Fruit fly (Drosophila melanogaster) whole organism, embryonic: ENCODE results near the gene Ca-Ma2d.

Experiments used
- CG10209 ChIP-seq: fragments of 200-800 bp; sonication (Bioruptor generic); optimal IDR thresholded peaks from 3 replicates; lab custom pipeline; 2017; ENCODE audit warnings: missing biosample characterization, mild to moderate bottlenecking, missing genetic modification characterization, missing genetic modification reagents
- CG10462 ChIP-seq: fragments of 200-800 bp; sonication (Bioruptor generic); optimal IDR thresholded peaks from 2 replicates; lab custom pipeline; 2016; ENCODE audit warnings: missing biosample characterization, missing genetic modification characterization
- CG10565 ChIP-seq: fragments of 200-800 bp; sonication (Bioruptor generic); optimal IDR thresholded peaks from 3 replicates; lab custom pipeline; 2016; ENCODE audit warnings: missing biosample characterization, mild to moderate bottlenecking, missing genetic modification characterization
- CG12104 ChIP-seq: fragments of 200-800 bp; sonication (Bioruptor generic); optimal IDR thresholded peaks from 3 replicates; lab custom pipeline; 2016; ENCODE audit warnings: missing biosample characterization, missing genetic modification characterization
- CG12769 ChIP-seq: fragments of 200-800 bp; sonication (Bioruptor generic); optimal IDR thresholded peaks from 2 replicates; lab custom pipeline; 2019; ENCODE audit warnings: missing biosample characterization, mild to moderate bottlenecking, missing genetic modification characterization, moderate library complexity
- CG13123 ChIP-seq: fragments of 200-800 bp; sonication (Bioruptor generic); optimal IDR thresholded peaks from 2 replicates; lab custom pipeline; 2016; ENCODE audit warnings: missing biosample characterization, missing genetic modification characterization
- CG15696 ChIP-seq: fragments of 200-800 bp; sonication (Bioruptor generic); optimal IDR thresholded peaks from 2 replicates; lab custom pipeline; 2019; ENCODE audit warnings: missing biosample characterization, mild to moderate bottlenecking, missing genetic modification characterization, moderate library complexity
- CG2199 ChIP-seq: fragments of 200-800 bp; sonication (Bioruptor generic); IDR thresholded peaks from 3 replicates; pipeline ENCODE4 v1.3.6; 2022; ENCODE audit warnings: missing biosample characterization, missing genetic modification characterization
- CG30020 ChIP-seq: fragments of 200-800 bp; optimal IDR thresholded peaks from 2 replicates; lab custom pipeline; 2019; ENCODE audit warnings: missing biosample characterization, mild to moderate bottlenecking, missing genetic modification characterization, moderate library complexity
- CG31224 ChIP-seq: fragments of 200-800 bp; sonication (Bioruptor generic); IDR thresholded peaks from 2 replicates; pipeline ENCODE4 v1.3.6; 2022; ENCODE audit warnings: missing biosample characterization, missing genetic modification characterization
- CG33557 ChIP-seq: fragments of 200-800 bp; sonication (Bioruptor generic); optimal IDR thresholded peaks from 2 replicates; lab custom pipeline; 2019; ENCODE audit warnings: missing biosample characterization, mild to moderate bottlenecking, missing genetic modification characterization, moderate library complexity
- CG3407 ChIP-seq: fragments of 200-800 bp; sonication (Bioruptor generic); optimal IDR thresholded peaks from 2 replicates; lab custom pipeline; 2018; ENCODE audit warnings: missing biosample characterization, mild to moderate bottlenecking, missing genetic modification characterization
- CG3995 ChIP-seq: fragments of 200-800 bp; sonication (Bioruptor generic); optimal IDR thresholded peaks from 3 replicates; lab custom pipeline; 2016; ENCODE audit warnings: missing biosample characterization, missing genetic modification characterization
- CG4360 ChIP-seq: fragments of 200-800 bp; sonication (Bioruptor generic); IDR thresholded peaks from 2 replicates; pipeline ENCODE4 v1.3.6; 2022; ENCODE audit warnings: missing biosample characterization, missing genetic modification characterization
- CG6683 ChIP-seq: fragments of 200-800 bp; sonication (Bioruptor generic); optimal IDR thresholded peaks from 2 replicates; lab custom pipeline; 2017; ENCODE audit warnings: missing biosample characterization, mild to moderate bottlenecking, missing genetic modification characterization, missing genetic modification reagents
- CG6689 ChIP-seq: fragments of 200-800 bp; sonication (Bioruptor generic); IDR thresholded peaks from 2 replicates; pipeline ENCODE4 v1.3.6; 2022; ENCODE audit warnings: missing biosample characterization, missing genetic modification characterization
- CG7786 ChIP-seq: fragments of 200-800 bp; sonication (Bioruptor generic); optimal IDR thresholded peaks from 2 replicates; lab custom pipeline; 2016; ENCODE audit warnings: missing biosample characterization, missing genetic modification characterization
- CG8478 ChIP-seq: fragments of >200 bp; optimal IDR thresholded peaks from 2 replicates; lab custom pipeline; 2018
- CG9727 ChIP-seq: fragments of 200-800 bp; sonication (Bioruptor generic); optimal IDR thresholded peaks from 3 replicates; lab custom pipeline; 2017; ENCODE audit warnings: missing biosample characterization, mild to moderate bottlenecking, missing genetic modification characterization
- D ChIP-seq, 2 experiments: fragments of 200-800 bp in 1 of 2; fragments of >200 bp in 1 of 2; sonication (Bioruptor generic) in 1 of 2; optimal IDR thresholded peaks; 2 replicates in 1 of 2; 3 replicates in 1 of 2; lab custom pipeline; 2017; ENCODE audit warnings: mild to moderate bottlenecking in 1 of 2, missing biosample characterization in 1 of 2, missing genetic modification characterization in 1 of 2, missing genetic modification reagents in 1 of 2
- Doc3 ChIP-seq: fragments of 200-800 bp; sonication (Bioruptor generic); IDR thresholded peaks from 3 replicates; pipeline ENCODE4 v1.3.6; 2022; ENCODE audit warnings: missing biosample characterization, missing genetic modification characterization; ENCODE audit not compliant: partially characterized antibody
- Fer3 ChIP-seq: fragments of 200-800 bp; sonication (Bioruptor generic); optimal IDR thresholded peaks from 2 replicates; lab custom pipeline; 2018; ENCODE audit warnings: missing biosample characterization, mild to moderate bottlenecking, missing genetic modification characterization, moderate library complexity
- Hr3 ChIP-seq: fragments of 200-800 bp; sonication (Bioruptor generic); optimal IDR thresholded peaks from 3 replicates; lab custom pipeline; 2016; ENCODE audit warnings: missing biosample characterization, missing genetic modification characterization
- Hsf ChIP-seq: fragments of 200-800 bp; sonication (Bioruptor generic); optimal IDR thresholded peaks from 3 replicates; lab custom pipeline; 2016; ENCODE audit warnings: missing biosample characterization, missing genetic modification characterization
- Jarid2 ChIP-seq: fragments of 200-800 bp; sonication (Bioruptor generic); optimal IDR thresholded peaks from 3 replicates; lab custom pipeline; 2017; ENCODE audit warnings: mild to moderate bottlenecking, missing biosample characterization, missing genetic modification reagents, missing genetic modification characterization
- Mes4 ChIP-seq: fragments of 200-800 bp; sonication (Bioruptor generic); optimal IDR thresholded peaks from 2 replicates; lab custom pipeline; 2016; ENCODE audit warnings: missing biosample characterization, missing genetic modification characterization
- NC2α ChIP-seq: fragments of 200-800 bp; sonication (Bioruptor generic); optimal IDR thresholded peaks from 2 replicates; lab custom pipeline; 2016; ENCODE audit warnings: missing biosample characterization, missing genetic modification characterization
- NC2β ChIP-seq: fragments of 200-800 bp; sonication (Bioruptor generic); optimal IDR thresholded peaks from 2 replicates; lab custom pipeline; 2016; ENCODE audit warnings: missing biosample characterization, missing genetic modification characterization
- Oaz ChIP-seq: fragments of 200-800 bp; sonication (Bioruptor generic); IDR thresholded peaks from 2 replicates; pipeline ENCODE4 v1.3.6; 2022; ENCODE audit warnings: missing biosample characterization, missing genetic modification characterization
- crc ChIP-seq: fragments of 200-800 bp; sonication (Bioruptor generic); optimal IDR thresholded peaks from 2 replicates; lab custom pipeline; 2016; ENCODE audit warnings: missing biosample characterization, missing genetic modification characterization
- dimm ChIP-seq: fragments of 200-800 bp; sonication (Bioruptor generic); IDR thresholded peaks from 2 replicates; pipeline ENCODE4 v1.3.6; 2022; ENCODE audit warnings: missing biosample characterization, missing genetic modification characterization
- disco-r ChIP-seq: fragments of 200-800 bp; sonication (Bioruptor generic); optimal IDR thresholded peaks from 2 replicates; lab custom pipeline; 2016; ENCODE audit warnings: missing biosample characterization, missing genetic modification characterization
- dmrt11E ChIP-seq: fragments of 200-800 bp; sonication (Bioruptor generic); optimal IDR thresholded peaks from 3 replicates; lab custom pipeline; 2018; ENCODE audit warnings: missing biosample characterization, mild to moderate bottlenecking, missing genetic modification characterization, moderate library complexity
- fu2 ChIP-seq: fragments of 200-800 bp; sonication (Bioruptor generic); optimal IDR thresholded peaks from 2 replicates; lab custom pipeline; 2016; ENCODE audit warnings: missing biosample characterization, missing genetic modification characterization
- grn ChIP-seq: fragments of 200-800 bp; sonication (Bioruptor generic); optimal IDR thresholded peaks from 3 replicates; lab custom pipeline; 2017; ENCODE audit warnings: missing biosample characterization, missing genetic modification characterization
- hkb ChIP-seq, 2 experiments: fragments of 200-800 bp in 1 of 2; fragments of >200 bp in 1 of 2; sonication (Bioruptor generic) in 1 of 2; IDR thresholded peaks in 1 of 2; optimal IDR thresholded peaks in 1 of 2; 2 replicates each; pipeline versions ENCODE4 v1.3.6 to Lab custom; 2017 to 2022; ENCODE audit warnings: missing biosample characterization in 1 of 2, missing genetic modification characterization in 1 of 2
- kay ChIP-seq: fragments of 200-800 bp; sonication (Bioruptor generic); optimal IDR thresholded peaks from 2 replicates; lab custom pipeline; 2016; ENCODE audit warnings: missing biosample characterization, missing genetic modification characterization
- lbe ChIP-seq: fragments of 200-800 bp; sonication (Bioruptor generic); optimal IDR thresholded peaks from 2 replicates; lab custom pipeline; 2016; ENCODE audit warnings: missing biosample characterization, mild to moderate bottlenecking, missing genetic modification characterization
- lola ChIP-seq, 3 experiments: fragments of >200 bp in 2 of 3; fragments of 200-800 bp in 1 of 3; sonication (Bioruptor generic) in 1 of 3; optimal IDR thresholded peaks; 2 replicates each; lab custom pipeline; 2017 to 2019; ENCODE audit warnings: missing biosample characterization in 3 of 3, missing genetic modification characterization in 3 of 3, mild to moderate bottlenecking in 1 of 3, moderate library complexity in 1 of 3
- nmo ChIP-seq: fragments of 200-800 bp; sonication (Bioruptor generic); optimal IDR thresholded peaks from 2 replicates; lab custom pipeline; 2018; ENCODE audit warnings: missing biosample characterization, mild to moderate bottlenecking, missing genetic modification characterization, moderate library complexity
- odd ChIP-seq: fragments of 200-800 bp; sonication (Bioruptor generic); optimal IDR thresholded peaks from 2 replicates; lab custom pipeline; 2017; ENCODE audit warnings: missing biosample characterization, mild to moderate bottlenecking, missing genetic modification characterization
- onecut ChIP-seq: fragments of 200-800 bp; sonication (Bioruptor generic); IDR thresholded peaks from 2 replicates; pipeline ENCODE4 v1.3.6; 2022; ENCODE audit warnings: missing biosample characterization, missing genetic modification characterization
- otp ChIP-seq: fragments of 200-800 bp; sonication (Bioruptor generic); IDR thresholded peaks from 3 replicates; pipeline ENCODE4, ENCODE4 v1.3.6; 2022; ENCODE audit warnings: missing biosample characterization, missing genetic modification characterization
- pnt ChIP-seq: fragments of 200-800 bp; sonication (Bioruptor generic); optimal IDR thresholded peaks from 3 replicates; lab custom pipeline; 2016; ENCODE audit warnings: missing biosample characterization, missing genetic modification characterization
- sens ChIP-seq: fragments of 200-800 bp; sonication (Bioruptor generic); peaks from one replicate; lab custom pipeline; 2016; ENCODE audit warnings: missing biosample characterization, missing genetic modification characterization
- sima ChIP-seq: fragments of 200-800 bp; sonication (Bioruptor generic); optimal IDR thresholded peaks from 2 replicates; lab custom pipeline; 2016; ENCODE audit warnings: missing biosample characterization, missing genetic modification characterization
- slp2 ChIP-seq: fragments of 200-800 bp; sonication (Bioruptor generic); optimal IDR thresholded peaks from 2 replicates; lab custom pipeline; 2016; ENCODE audit warnings: missing biosample characterization, missing genetic modification characterization
- tx ChIP-seq: fragments of 200-800 bp; sonication (Bioruptor generic); optimal IDR thresholded peaks from 2 replicates; lab custom pipeline; 2016; ENCODE audit warnings: missing biosample characterization, missing genetic modification characterization
- yki ChIP-seq: fragments of >200 bp; optimal IDR thresholded peaks from 3 replicates; lab custom pipeline; 2018

Ca-Ma2d gene

DNA sequence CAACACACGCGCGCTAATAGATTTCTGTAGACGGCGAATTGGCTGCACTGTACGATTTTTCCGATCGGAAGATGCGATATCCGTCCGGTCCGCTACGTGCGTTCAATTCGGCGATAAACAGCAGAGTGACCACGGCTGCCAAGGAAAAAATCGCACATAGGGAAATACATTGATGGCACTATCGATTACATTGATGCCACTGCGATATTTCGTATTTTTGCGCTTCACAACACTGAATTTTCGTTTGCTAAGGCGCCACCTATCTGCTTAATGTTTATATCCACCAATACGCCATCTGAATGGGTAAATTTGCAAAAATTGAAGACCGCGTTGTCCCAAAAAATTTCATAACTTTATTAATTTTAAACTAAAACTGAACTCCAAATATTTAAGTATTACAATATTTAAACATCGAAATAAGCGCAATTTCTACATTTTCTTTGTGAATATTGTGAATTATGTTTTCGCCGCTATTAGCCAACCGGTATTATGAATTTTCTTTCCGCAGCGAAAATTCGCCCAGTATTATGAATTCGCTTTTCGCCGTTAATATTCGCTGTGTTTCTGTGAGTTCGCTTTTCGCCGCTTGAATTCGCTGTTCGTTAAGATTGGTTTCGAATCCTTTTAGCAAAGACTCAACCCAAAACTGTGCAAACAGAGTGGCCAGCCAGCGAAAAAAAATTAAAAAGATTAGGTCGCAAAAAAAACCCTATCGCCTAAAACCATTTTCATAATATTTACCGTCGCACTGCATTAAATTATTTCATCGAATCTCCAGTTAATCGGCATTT is 56.5 kb downstream of the Ca-Ma2d start, which contains the start of the genes crp and pkaap (continued):
- TF ChIP-seq CG3407 (peak; percentile 69), lola (GFP tag; optimal IDR thresholded peaks at IDR 0.05; lab: Kevin White, UChicago) (peak in 1 of 3 experiments; percentile 14), dimm (no peak), dmrt11E (peak; percentile 63), Mes4 (GFP tag; lab: Kevin White, UChicago) (peak; percentile 72), NC2β (GFP tag; lab: Kevin White, UChicago) (peak; percentile 86), Fer3 (tag; lab: Kevin White, UChicago) (peak; percentile 75), Hsf (peak; percentile 91), CG10209 (GFP tag; lab: Kevin White, UChicago) (peak; percentile 71), CG3995 (peak; percentile 55), nmo (GFP tag; lab: Kevin White, UChicago) (peak; percentile 27), Oaz (no peak), slp2 (GFP tag; lab: Kevin White, UChicago) (peak; percentile 86), Doc3 (GFP tag; lab: Robert Waterston, UW) (no peak), CG10565 (GFP tag; lab: Kevin White, UChicago) (peak; percentile 23), crc (GFP tag; lab: Kevin White, UChicago) (peak; percentile 48), CG2199 (GFP tag; lab: Robert Waterston, UW) (no peak), CG12104 (peak; percentile 46), CG6683 (GFP tag; lab: Kevin White, UChicago) (peak; percentile 37), pnt (peak; percentile 88), grn (GFP tag; lab: Kevin White, UChicago) (peak; percentile 90), hkb (optimal IDR thresholded peaks at IDR 0.05; lab: Kevin White, UChicago) (peak; percentile 60), hkb (GFP tag; IDR thresholded peaks at IDR 0.05; lab: Robert Waterston, UW) (no peak), CG12769 (no peak), fu2 (GFP tag; lab: Kevin White, UChicago) (peak; percentile 77), Jarid2 (peak; percentile 94), disco-r (GFP tag; lab: Kevin White, UChicago) (peak; percentile 60), CG13123 (GFP tag; lab: Kevin White, UChicago) (peak; percentile 73), sima (GFP tag; lab: Kevin White, UChicago) (peak; percentile 20), CG6689 (GFP tag; lab: Robert Waterston, UW) (no peak), NC2α (GFP tag; lab: Kevin White, UChicago) (peak; percentile 75), CG30020 (no peak), CG4360 (no peak), yki (lab: Kevin White, UChicago) (no peak), CG33557 (GFP tag; lab: Kevin White, UChicago) (peak; percentile 37), CG9727 (GFP tag; lab: Kevin White, UChicago) (peak; percentile 48), Hr3 (GFP tag; lab: Kevin White, UChicago) (peak; percentile 66), tx (GFP tag; lab: Kevin White, UChicago) (peak; percentile 84), sens (GFP tag; lab: Kevin White, UChicago) (peak; percentile 97), CG7786 (peak; percentile 76), D (optimal IDR thresholded peaks at IDR 0.05; lab: Kevin White, UChicago) (no peak), D (GFP tag; optimal IDR thresholded peaks at IDR 0.05; lab: Kevin White, UChicago) (peak; percentile 43), CG10462 (peak; percentile 52), odd (GFP tag; lab: Kevin White, UChicago) (peak; percentile 19), CG31224 (GFP tag; lab: Robert Waterston, UW) (no peak), CG15696 (tag; lab: Kevin White, UChicago) (peak; percentile 72), otp (no peak), onecut (GFP tag; lab: Robert Waterston, UW) (peak; percentile 78), CG8478 (lab: Kevin White, UChicago) (no peak), kay (peak; percentile 33), lbe (peak; percentile 90)
